Fruit fly (Drosophila melanogaster) whole organism, larva: ENCODE measurements around the gene CG33784.

Experiments used
- noc ChIP-seq: fragments of 200-800 bp; sonication (Bioruptor generic); optimal IDR thresholded peaks from 3 replicates; lab custom pipeline; 2019; ENCODE audit warnings: missing biosample characterization, mild to moderate bottlenecking, missing genetic modification characterization, moderate library complexity

CG33784 gene

dm6 chr3R:10112195-10112594, 44.5 kb downstream of the CG33784 start, which contains the start of gene CAH7:
TSS of gene CAH7 (plus strand) at chr3R:10112237.
- no peak for TF ChIP-seq noc (tag; lab: Kevin White, UChicago)

- TF ChIP-seq noc (tag; lab: Kevin White, UChicago): no peak
Measured at dm6 chr3R:10113746-10114145, 46.0 kb downstream of the CG33784 start.

- peak; percentile 55 for TF ChIP-seq noc (tag; lab: Kevin White, UChicago)
Measured at dm6 chr3R:10114915-10115534, 47.3 kb downstream of the CG33784 start.

- no peak for TF ChIP-seq noc (tag; lab: Kevin White, UChicago)
Measured at dm6 chr3R:10115797-10116196, 48.1 kb downstream of the CG33784 start.
